Fruit fly (Drosophila melanogaster): ENCODE measurements around the gene CCT4.

CCT4 gene

DNA sequence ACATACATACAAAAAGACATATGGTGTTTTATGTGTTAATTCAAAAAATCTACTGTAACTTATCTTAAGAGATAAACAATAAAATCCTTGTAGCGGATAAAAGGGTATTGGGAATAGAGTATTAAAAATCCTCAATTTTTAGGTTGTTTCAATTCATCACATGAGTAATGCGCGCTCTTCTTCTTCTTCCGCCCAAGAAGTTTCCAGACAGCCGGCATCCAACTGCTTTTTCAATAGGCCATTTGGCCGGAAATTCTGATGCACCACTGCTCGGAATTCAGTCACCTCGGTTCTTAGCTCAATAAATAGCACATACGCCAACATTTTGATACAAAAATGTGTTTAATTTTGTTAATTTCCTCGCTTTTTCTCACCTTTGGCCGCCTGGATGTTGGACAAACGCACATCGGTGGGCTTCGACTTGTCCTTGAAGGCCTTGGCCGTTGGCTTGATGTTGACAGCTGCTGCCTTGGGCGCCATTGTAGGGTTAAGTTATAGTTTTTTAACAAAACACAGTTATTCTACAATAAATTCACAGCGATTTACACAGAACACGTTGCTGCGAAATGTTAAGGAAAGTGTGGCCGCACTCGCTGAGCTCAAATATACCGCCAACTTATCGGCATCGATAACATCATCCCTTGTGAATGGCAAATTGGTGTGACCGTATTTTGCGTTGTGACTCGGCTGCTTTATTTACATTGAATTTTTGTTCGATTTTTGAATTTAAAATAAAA is at the start of gene CCT4, which contains the start of gene CG6153:
CCT4 (minus strand) TSS at position 592 of the 737 bp plus-strand sequence.
CG6153 (plus strand) TSS at position 651 of the 737 bp plus-strand sequence.
- TF ChIP-seq noc (tag; optimal IDR thresholded peaks at IDR 0.05): no peak

DNA sequence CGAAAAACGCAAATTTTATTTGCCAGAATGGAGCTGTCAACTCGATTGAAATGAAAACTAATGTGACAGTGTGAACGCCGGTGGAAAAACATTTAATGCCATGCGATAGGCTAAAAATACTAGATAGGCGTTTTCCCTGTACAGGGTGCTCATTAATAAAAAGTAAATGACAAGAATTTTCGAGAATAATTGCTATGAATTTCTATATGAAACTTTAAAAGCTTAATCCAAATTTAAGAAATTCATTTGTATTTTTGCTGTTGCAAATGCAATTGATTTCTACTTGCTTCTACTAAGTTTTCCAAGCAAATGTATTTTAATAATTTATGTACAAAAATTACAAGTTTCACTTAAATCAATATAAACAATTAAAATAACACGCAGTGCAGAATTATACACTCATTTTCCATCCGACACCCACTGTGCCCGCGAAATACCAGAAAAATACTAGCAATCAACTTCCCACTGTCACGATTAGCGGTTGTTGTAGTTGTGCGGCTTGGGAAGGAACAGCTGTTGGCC is 29.1 kb upstream of the CCT4 start, which contains the start of gene Pih1D1:
Pih1D1 (minus strand) TSS at position 50 of the 522 bp plus-strand sequence.
- TF ChIP-seq noc (tag; optimal IDR thresholded peaks at IDR 0.05): peak; percentile 92

DNA sequence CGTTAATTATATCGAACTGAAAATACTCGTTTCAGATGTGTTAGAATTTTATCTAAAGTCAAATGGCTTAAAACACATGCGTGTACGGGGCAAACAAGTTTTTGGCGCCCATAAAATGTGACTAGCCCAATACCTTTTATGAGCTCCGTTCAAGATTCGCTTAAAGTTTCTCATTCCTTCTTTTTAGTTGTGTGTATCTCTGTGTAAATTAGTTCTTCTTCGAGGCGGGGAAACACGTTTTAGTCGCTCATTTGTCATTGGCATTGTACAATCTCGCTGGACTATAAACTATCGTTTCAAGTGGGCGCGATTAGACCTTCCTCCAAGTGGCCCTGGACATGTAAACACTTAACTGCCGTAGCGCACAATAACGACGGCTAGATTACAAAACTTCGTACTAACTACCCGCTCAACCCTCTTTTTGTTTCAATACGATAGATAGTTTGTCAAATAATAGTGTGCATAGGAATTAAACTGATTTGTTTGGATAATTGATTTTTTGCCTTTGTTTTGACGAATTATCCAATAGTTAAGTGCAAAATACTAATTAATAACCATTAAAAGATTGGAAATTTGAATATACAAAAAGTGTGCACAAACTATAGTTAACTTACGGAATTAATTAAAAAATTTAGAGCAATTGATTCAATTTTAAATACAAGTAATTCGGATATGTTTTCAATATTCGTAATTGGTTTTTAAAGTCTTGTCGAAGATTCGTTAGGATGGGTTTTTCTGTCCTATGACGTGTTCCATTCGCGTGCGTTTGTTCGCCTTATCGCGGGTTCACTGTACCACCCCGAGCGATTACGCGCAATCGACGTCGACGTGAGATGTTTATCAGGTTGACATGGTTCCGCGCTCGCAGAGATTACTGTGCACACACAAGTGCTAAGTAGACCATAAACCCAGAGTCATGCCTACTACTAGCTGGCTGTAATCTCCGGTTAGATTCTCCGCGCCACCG is 28.0 kb upstream of the CCT4 start:
- TF ChIP-seq noc (tag; optimal IDR thresholded peaks at IDR 0.05): peak; percentile 84

DNA sequence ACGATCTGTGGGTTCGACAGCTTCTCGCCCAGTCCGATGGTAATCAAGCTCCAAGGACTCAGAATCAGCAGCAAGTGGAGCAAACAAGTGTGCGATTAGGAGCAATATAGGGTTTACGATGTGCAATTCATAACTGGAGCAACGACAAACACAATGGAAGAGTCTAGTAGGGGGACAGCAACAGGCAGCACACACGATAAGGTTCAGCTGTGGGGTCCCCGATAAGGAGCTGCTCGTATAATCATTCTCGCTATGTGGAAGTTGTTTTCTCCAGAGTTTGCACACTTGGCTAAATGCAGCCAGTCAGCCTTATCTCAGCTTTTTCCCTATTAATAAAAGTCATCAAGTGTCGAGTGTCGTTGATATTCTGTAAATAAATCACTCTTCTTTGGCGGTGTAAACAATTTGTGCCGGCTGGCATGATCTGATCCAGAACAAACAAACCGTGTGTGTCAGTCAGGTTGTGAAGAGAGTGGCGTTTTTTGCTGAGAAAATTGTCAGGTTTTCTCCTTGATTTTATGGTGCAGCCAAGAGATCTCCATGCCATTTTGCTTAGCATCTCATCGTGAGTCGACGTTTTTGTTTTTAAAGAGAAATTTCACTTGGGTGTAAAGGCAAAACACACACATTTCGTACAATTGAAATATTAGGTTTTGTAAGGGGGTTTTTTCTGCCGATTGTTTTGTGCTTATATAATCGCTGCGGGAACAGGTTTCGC is 27.1 kb upstream of the CCT4 start:
- TF ChIP-seq noc (tag; optimal IDR thresholded peaks at IDR 0.05): peak; percentile 17

DNA sequence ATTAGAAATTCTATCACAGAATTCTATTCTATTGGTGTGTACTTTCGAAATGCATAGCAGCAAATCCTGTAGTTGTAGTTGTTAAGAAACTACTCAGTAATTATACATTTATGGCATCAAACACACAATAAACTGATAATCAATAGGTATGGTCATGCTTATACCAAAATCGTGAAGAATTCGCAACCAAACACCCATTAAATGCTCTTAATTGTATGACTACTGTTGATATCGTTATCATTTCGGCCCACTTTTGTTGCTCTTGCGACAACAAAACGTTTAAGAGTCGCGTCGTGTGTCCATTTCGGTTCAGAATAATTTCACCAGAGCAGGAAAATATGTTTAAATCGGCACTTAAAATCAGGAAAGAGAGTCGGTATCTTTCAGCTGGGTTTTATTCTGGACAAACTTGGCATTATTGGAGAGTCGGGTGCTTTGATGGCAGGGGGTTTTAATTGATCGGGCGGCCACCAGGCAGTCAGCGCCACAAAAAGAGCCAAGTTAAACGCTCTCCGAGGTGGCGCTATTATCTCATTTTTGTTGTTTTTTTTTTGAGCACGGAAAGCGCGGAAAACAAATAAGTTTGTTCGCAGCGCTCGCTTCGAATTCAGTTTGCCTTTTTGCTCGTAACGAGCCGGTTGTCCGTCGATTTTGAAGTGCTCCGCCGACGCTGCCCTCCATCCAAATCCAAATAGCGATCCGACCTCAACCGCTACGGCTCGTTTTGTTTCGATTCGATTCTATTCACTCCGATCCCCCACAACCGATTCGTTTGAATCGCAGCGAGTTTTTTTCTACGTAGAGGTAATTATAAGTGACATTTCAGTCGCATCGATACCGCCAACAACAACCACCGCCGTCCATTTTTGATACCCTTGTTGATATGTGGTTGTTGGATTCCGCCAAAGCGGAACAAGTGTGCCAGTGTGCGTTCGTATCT is 26.0 kb upstream of the CCT4 start, which contains the start of gene MRP:
MRP (plus strand) TSS at position 609 of the 940 bp plus-strand sequence.
- peak; percentile 44 for TF ChIP-seq noc (tag; optimal IDR thresholded peaks at IDR 0.05)

DNA sequence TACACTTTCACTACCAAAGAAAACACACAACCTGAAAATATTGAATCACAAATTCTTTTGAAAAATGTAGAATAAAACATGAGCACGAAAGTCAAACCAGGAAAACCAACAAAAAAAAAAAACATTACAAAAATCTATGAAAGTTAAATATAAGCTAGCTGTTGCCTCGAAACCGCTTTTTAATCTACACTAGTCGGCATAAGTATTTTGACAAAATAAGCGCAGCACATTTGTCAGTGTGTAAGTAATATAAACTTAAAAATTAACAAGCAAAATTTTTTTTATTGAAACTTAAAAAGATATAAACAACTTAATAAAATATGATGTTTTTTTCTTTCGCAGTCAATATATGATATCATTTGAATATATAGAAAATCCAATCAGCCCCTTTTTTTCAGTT is 20.1 kb upstream of the CCT4 start, which contains the start of gene CG5787:
CG5787 (minus strand) TSS at position 101 of the 400 bp plus-strand sequence.
- TF ChIP-seq noc (tag; optimal IDR thresholded peaks at IDR 0.05): no peak

DNA sequence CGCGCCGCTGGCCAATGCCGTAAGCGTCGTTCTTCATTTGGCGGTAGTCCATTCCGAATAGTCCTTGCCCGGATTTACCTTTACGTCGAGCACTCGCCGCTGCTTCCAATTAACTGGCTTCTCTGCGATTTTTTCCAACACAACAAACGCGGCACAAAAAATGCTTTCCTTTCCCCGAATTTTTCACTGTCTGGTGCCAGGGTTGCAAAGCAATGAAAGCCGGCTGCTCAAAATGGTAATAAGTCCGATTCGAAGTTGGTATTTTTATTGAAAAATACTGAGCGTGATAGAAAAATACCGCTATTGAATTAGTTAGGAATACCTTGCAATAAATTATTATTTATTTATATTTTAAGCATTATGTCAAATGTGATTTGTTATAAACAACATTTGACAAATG is 19.5 kb upstream of the CCT4 start:
- TF ChIP-seq noc (tag; optimal IDR thresholded peaks at IDR 0.05): no peak

DNA sequence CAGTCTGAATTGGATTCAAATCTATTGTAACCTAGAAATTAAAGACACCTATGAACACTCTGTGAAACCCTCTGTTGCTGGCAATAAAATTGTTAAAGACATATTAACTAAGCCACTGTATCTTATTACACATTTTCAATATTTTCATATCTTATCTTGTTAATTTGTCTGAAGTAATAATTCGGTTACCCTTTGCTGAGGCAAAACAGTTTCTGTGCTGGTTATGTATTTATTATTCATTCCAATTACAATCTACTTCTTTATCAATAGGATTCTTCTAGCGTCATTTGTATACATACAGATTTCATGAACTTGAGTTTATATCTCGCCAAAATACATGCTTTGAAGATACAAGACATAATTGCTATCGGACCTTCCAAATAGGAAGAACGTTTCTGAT is 15.8 kb upstream of the CCT4 start:
- no peak for TF ChIP-seq noc (tag; optimal IDR thresholded peaks at IDR 0.05)

DNA sequence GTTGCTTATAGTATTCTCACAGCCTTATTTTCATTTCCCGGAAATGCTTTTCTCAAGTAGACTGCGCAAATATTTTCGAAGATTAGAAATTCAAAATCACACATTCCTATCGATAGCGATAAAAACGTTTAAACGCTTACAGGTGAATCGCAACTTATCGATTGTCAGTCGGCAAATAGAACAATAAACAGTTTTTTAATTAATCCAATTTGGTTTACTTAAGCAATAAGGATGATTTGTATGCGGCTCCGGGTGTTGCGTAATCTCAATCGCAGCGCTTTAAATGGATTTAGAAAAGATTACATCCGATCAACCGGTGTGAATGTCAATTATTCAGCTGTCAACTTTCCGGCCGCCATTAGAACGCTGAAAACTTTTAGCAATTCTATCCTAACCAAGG is 14.8 kb upstream of the CCT4 start, which contains the start of the genes CG6180 and CG15484:
CG6180 (plus strand) TSS at position 122 of the 400 bp plus-strand sequence.
CG15484 (minus strand) TSS at position 172 of the 400 bp plus-strand sequence.
- TF ChIP-seq noc (tag; optimal IDR thresholded peaks at IDR 0.05): peak; percentile 32

DNA sequence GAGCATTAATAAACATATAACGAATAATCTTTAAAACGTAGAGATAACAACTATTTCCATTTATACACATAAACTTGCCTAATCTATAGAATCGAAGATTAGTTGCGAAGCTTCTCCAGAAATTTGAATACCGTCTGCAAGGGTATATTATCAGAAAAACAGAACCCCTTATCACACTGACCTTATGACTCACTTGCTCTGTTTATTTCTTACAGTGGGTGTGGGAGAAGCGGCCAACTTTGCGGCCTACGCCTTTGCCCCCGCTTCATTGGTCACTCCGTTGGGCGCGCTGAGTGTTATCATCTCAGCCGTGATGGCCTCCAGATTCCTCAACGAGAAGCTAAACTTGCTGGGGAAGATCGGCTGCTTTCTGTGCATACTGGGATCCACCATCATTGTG is 12.6 kb upstream of the CCT4 start:
- TF ChIP-seq noc (tag; optimal IDR thresholded peaks at IDR 0.05): peak; percentile 24

DNA sequence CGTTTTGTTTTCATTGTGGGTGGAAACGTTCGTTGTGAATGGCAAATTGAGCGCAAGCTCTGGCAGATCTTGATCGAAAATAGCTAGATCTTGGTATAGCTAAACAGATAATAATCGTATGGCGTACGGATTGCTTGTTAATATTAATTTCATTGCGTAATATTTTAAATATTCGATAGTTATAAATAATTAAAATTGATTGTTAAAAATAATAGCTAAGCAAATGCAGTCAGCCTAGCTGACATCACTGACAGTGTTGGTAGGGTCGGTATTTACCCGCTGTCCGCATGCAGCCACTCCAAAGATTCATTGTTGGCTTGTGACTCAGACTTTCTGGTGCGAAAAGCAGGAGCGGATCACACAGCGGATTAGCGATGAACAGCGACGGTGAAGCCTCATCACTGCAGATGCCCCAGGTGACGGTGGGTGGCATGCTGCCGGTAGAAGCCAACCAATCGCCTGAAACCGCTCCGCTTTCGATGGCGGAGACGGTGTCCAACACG is 11.7 kb upstream of the CCT4 start, which contains the start of the genes CG5776 and spict:
CG5776 (minus strand) TSS at position 34 of the 503 bp plus-strand sequence.
spict (plus strand) TSS at position 308 of the 503 bp plus-strand sequence.
- peak; percentile 79 for TF ChIP-seq noc (tag; optimal IDR thresholded peaks at IDR 0.05)

DNA sequence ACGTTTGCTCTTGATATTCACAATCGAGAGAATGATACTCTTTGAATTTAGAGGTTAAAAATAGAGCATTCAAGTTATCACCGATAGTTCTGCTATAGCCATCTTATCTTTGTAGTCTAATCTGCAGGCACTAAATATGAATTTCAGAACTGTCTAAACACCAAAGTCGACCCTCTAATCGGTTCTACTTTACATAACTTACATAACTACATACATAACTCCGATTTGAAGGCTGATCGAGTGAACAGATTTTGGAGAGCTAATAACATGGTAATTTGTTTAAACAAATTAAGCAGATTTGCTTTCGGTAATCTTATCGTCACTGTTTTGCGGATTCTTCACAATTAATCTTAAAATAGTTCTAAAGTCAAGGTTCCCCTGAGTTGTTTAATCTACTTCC is 8.8 kb upstream of the CCT4 start:
- peak; percentile 6 for TF ChIP-seq noc (tag; optimal IDR thresholded peaks at IDR 0.05)

DNA sequence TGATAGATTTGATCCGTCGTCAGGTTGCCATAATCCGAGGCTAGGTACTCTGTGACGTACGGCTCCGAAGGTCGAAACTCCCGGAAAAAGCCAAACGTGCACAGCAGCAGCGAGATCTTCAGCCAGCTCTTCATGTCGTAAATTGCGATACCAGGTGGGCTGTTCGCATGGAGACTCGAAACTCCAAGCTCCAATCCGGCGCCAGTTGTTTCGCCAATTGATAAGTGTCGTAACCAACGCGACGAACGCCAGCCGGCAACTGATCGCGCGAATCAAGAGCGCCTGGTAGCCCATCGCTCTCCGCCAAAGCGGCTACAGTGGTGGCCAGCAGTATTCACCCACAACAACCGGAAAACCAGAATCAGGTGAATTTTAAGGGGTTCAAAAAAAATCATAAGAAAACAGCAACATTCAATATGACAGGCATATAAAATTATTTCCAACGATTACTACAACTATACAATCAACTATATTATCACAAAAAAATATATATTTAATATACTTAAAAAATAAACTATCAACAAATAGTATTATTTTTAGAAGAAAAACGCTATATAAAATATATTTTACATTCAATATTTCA is 7.7 kb upstream of the CCT4 start, which contains the start of gene CG17036:
CG17036 (minus strand) TSS at position 366 of the 583 bp plus-strand sequence.
- peak; percentile 37 for TF ChIP-seq noc (tag; optimal IDR thresholded peaks at IDR 0.05)
